Worm (Caenorhabditis elegans) whole organism, L3 larva: ENCODE results near the gene bigr-1.

Experiments
- mml-1 ChIP-seq: fragments of 150-350 bp; sonication (generic microtip); optimal IDR thresholded peaks from 3 replicates; lab custom pipeline; 2014; ENCODE audit warnings: missing biosample characterization, missing genetic modification characterization
- snpc-4 ChIP-seq: fragments of 150-350 bp; optimal IDR thresholded peaks from 2 replicates; lab custom pipeline; 2014; ENCODE audit warnings: missing biosample characterization, missing genetic modification characterization
- unc-39 ChIP-seq: sonication (generic microtip); optimal IDR thresholded peaks from 4 replicates; lab custom pipeline; 2017; ENCODE audit warnings: missing biosample characterization, missing genetic modification characterization

DNA sequence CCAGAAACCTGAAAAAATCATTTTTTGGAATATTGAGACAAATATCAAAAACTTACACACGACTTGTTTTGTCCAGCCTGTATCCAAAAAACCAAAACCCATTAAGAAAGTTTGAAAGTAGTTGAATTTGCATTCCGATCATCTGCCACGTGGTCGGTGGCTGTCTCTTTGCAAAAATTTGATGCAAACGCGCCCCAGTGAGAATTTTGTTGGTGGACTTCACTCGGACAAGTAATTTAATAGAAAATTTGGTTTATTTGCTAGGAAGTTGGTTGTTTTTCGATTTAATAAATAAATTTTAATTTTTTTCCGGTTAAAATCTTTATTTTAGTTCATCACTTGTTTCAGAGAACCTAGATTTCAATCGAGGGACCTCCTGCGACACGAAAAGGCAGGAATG, 6.1 kb upstream of the bigr-1 start:
- no peak for TF ChIP-seq snpc-4 (tag; lab: Kevin White, UChicago)
- TF ChIP-seq unc-39 (tag; lab: Kevin White, UChicago): no peak
- TF ChIP-seq mml-1 (tag; lab: Kevin White, UChicago): no peak
